Worm (Caenorhabditis elegans) whole organism, L4/young adult: Measurements from ENCODE around the gene sea-2.

Experiments
- W03F9.2 ChIP-seq: fragments of 150-350 bp; optimal IDR thresholded peaks from 2 replicates; lab custom pipeline; 2014; ENCODE audit warnings: missing biosample characterization, missing genetic modification characterization
- dao-5 ChIP-seq: sonication (generic microtip); optimal IDR thresholded peaks from 2 replicates; lab custom pipeline; 2016; ENCODE audit warnings: missing genotype, missing genetic modification characterization, moderate library complexity, missing compliant biosample characterization

- TF ChIP-seq W03F9.2 (tag; lab: Kevin White, UChicago), result no peak
- no peak for TF ChIP-seq dao-5 (tag; lab: Kevin White, UChicago)
Observed at ce11 chrII:3935098-3935497, 15.1 kb upstream of the sea-2 start.
